Worm (Caenorhabditis elegans): ENCODE measurements around the gene srg-13.

The srg-13 gene

DNA sequence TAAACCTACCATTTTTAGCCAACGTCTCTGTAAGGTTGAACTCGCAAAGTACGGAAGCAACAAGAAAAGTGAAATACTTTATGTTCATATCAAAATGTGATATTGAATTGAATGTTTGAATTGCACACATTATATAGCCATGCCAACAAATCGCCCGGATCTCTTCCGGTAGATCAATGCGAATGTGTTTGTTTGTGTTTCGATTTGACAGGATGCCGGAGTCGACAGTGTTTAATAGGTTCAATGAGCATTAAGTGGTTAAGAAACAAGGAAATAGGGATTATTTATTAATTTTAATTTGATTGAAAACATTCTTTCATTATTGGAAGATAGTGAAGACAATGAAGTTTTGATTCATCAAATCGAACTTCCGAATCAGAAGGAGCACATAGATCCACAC is 25.8 kb upstream of the srg-13 start, which contains the start of gene pqn-29:
TSS of gene pqn-29 (minus strand) at position 101 of the 400 bp plus-strand sequence.
- TF ChIP-seq ces-1 (GFP tag; optimal IDR thresholded peaks at IDR 0.05) (no peak), lin-32 (GFP tag; optimal IDR thresholded peaks at IDR 0.05) (no peak), elt-3 (tag; optimal IDR thresholded peaks at IDR 0.05) (no peak), nhr-76 (tag; optimal IDR thresholded peaks at IDR 0.05) (no peak), mls-2 (tag; optimal IDR thresholded peaks at IDR 0.05) (no peak), ham-2 (GFP tag; optimal IDR thresholded peaks at IDR 0.05) (no peak), mep-1 (tag; optimal IDR thresholded peaks at IDR 0.05) (no peak), nhr-12 (tag; optimal IDR thresholded peaks at IDR 0.05) (no peak), ceh-39 (tag; optimal IDR thresholded peaks at IDR 0.05) (no peak), flh-1 (GFP tag; optimal IDR thresholded peaks at IDR 0.05) (no peak), unc-62 (GFP tag; optimal IDR thresholded peaks at IDR 0.05) (no peak), pha-4 (tag; optimal IDR thresholded peaks at IDR 0.05) (no peak), cnd-1 (tag; optimal IDR thresholded peaks at IDR 0.05) (no peak), mab-5 (tag; optimal IDR thresholded peaks at IDR 0.05) (no peak), ceh-83 (GFP tag; optimal IDR thresholded peaks at IDR 0.05) (no peak), bed-3 (GFP tag; optimal IDR thresholded peaks at IDR 0.05) (no peak), lsy-2 (tag; optimal IDR thresholded peaks at IDR 0.05) (no peak), drap-1 (GFP tag; optimal IDR thresholded peaks at IDR 0.05) (no peak), unc-120 (tag; optimal IDR thresholded peaks at IDR 0.05; ENCODE audit: poor library complexity, severe bottlenecking) (no peak)

- TF ChIP-seq ceh-83 (GFP tag; optimal IDR thresholded peaks at IDR 0.05) (no peak), mep-1 (tag; optimal IDR thresholded peaks at IDR 0.05) (no peak), hlh-1 (tag; optimal IDR thresholded peaks at IDR 0.05) (no peak), unc-62 (GFP tag; optimal IDR thresholded peaks at IDR 0.05) (no peak), lsy-2 (tag; optimal IDR thresholded peaks at IDR 0.05) (no peak), nhr-12 (tag; optimal IDR thresholded peaks at IDR 0.05) (no peak), ces-1 (GFP tag; optimal IDR thresholded peaks at IDR 0.05) (no peak), zip-8 (tag; optimal IDR thresholded peaks at IDR 0.05) (no peak), elt-1 (tag; optimal IDR thresholded peaks at IDR 0.05; ENCODE audit: borderline replicate concordance, insufficient read depth) (no peak), elt-3 (tag; optimal IDR thresholded peaks at IDR 0.05) (no peak), ztf-11 (tag; optimal IDR thresholded peaks at IDR 0.05) (no peak), mls-2 (tag; optimal IDR thresholded peaks at IDR 0.05) (no peak), mab-5 (tag; optimal IDR thresholded peaks at IDR 0.05) (no peak), M03D4.4 (tag; optimal IDR thresholded peaks at IDR 0.05) (no peak), lin-13 (tag; optimal IDR thresholded peaks at IDR 0.05) (no peak), nhr-28 (tag; optimal IDR thresholded peaks at IDR 0.05) (no peak), unc-39 (tag; optimal IDR thresholded peaks at IDR 0.05) (no peak), ceh-39 (tag; optimal IDR thresholded peaks at IDR 0.05) (no peak), cnd-1 (tag; optimal IDR thresholded peaks at IDR 0.05) (no peak), ham-2 (GFP tag; optimal IDR thresholded peaks at IDR 0.05) (no peak)
Observed at ce11 chrIII:4647341-4647740, 24.7 kb upstream of the srg-13 start.

ce11 chrIII:4647878-4648277 is 24.2 kb upstream of the srg-13 start, which contains the start of gene T23F11.6:
TSS of gene T23F11.6 (minus strand) at chrIII:4647922.
- TF ChIP-seq sem-2 (GFP tag; optimal IDR thresholded peaks at IDR 0.05) (no peak), unc-62 (GFP tag; optimal IDR thresholded peaks at IDR 0.05) (no peak), zip-8 (tag; optimal IDR thresholded peaks at IDR 0.05) (no peak), cnd-1 (tag; optimal IDR thresholded peaks at IDR 0.05) (no peak), hlh-1 (tag; optimal IDR thresholded peaks at IDR 0.05) (no peak), ceh-43 (GFP tag; optimal IDR thresholded peaks at IDR 0.05) (no peak), elt-3 (tag; optimal IDR thresholded peaks at IDR 0.05) (no peak), ceh-83 (GFP tag; optimal IDR thresholded peaks at IDR 0.05) (no peak), unc-39 (tag; optimal IDR thresholded peaks at IDR 0.05) (no peak), flh-1 (GFP tag; optimal IDR thresholded peaks at IDR 0.05) (no peak)

ce11 chrIII:4649363-4649768 is 22.7 kb upstream of the srg-13 start:
- TF ChIP-seq zip-8 (tag; optimal IDR thresholded peaks at IDR 0.05) (no peak), elt-3 (tag; optimal IDR thresholded peaks at IDR 0.05) (peak; percentile 75), drap-1 (GFP tag; optimal IDR thresholded peaks at IDR 0.05) (peak; percentile 50), bed-3 (GFP tag; optimal IDR thresholded peaks at IDR 0.05) (no peak), ham-2 (GFP tag; optimal IDR thresholded peaks at IDR 0.05) (peak; percentile 27), nhr-12 (tag; optimal IDR thresholded peaks at IDR 0.05) (no peak), elt-1 (tag; optimal IDR thresholded peaks at IDR 0.05; ENCODE audit: borderline replicate concordance, insufficient read depth) (no peak), ces-1 (GFP tag; optimal IDR thresholded peaks at IDR 0.05) (peak; percentile 60), unc-62 (GFP tag; optimal IDR thresholded peaks at IDR 0.05) (peak; percentile 83), ceh-83 (GFP tag; optimal IDR thresholded peaks at IDR 0.05) (no peak), ztf-11 (tag; optimal IDR thresholded peaks at IDR 0.05) (peak; percentile 32), lin-13 (tag; optimal IDR thresholded peaks at IDR 0.05) (peak; percentile 42), mab-5 (tag; optimal IDR thresholded peaks at IDR 0.05) (no peak), nhr-237 (tag; optimal IDR thresholded peaks at IDR 0.05) (peak; percentile 90), sem-2 (GFP tag; optimal IDR thresholded peaks at IDR 0.05) (no peak), ceh-43 (GFP tag; optimal IDR thresholded peaks at IDR 0.05) (no peak), hlh-1 (tag; optimal IDR thresholded peaks at IDR 0.05) (peak; percentile 90), M03D4.4 (tag; optimal IDR thresholded peaks at IDR 0.05) (peak; percentile 58), unc-39 (tag; optimal IDR thresholded peaks at IDR 0.05) (no peak), mep-1 (tag; optimal IDR thresholded peaks at IDR 0.05) (peak; percentile 85), lin-32 (GFP tag; optimal IDR thresholded peaks at IDR 0.05) (no peak), pha-4 (tag; optimal IDR thresholded peaks at IDR 0.05) (peak; percentile 92), unc-120 (tag; optimal IDR thresholded peaks at IDR 0.05; ENCODE audit: poor library complexity, severe bottlenecking) (peak; percentile 58), lsy-2 (tag; optimal IDR thresholded peaks at IDR 0.05) (peak; percentile 68), ceh-39 (tag; optimal IDR thresholded peaks at IDR 0.05) (peak; percentile 3)
